Worm (Caenorhabditis elegans) whole organism, late embryonic: ENCODE results near the gene melo-3.

Experiments
- che-1 ChIP-seq: sonication (generic microtip); optimal IDR thresholded peaks from 2 replicates; lab custom pipeline; 2016; ENCODE audit warnings: mild to moderate bottlenecking, missing genetic modification characterization, missing compliant biosample characterization
- elt-2 ChIP-seq: sonication (generic microtip); optimal IDR thresholded peaks from 2 replicates; lab custom pipeline; 2016; ENCODE audit warnings: missing genetic modification reagents, missing genetic modification characterization, missing compliant biosample characterization
- pag-3 ChIP-seq: sonication (generic microtip); optimal IDR thresholded peaks from 2 replicates; lab custom pipeline; 2016; ENCODE audit warnings: missing compliant biosample characterization, missing genetic modification characterization, borderline replicate concordance
- pha-2 ChIP-seq: sonication (generic microtip); optimal IDR thresholded peaks from 2 replicates; lab custom pipeline; 2017; ENCODE audit warnings: mild to moderate bottlenecking, missing genetic modification characterization, missing compliant biosample characterization

DNA sequence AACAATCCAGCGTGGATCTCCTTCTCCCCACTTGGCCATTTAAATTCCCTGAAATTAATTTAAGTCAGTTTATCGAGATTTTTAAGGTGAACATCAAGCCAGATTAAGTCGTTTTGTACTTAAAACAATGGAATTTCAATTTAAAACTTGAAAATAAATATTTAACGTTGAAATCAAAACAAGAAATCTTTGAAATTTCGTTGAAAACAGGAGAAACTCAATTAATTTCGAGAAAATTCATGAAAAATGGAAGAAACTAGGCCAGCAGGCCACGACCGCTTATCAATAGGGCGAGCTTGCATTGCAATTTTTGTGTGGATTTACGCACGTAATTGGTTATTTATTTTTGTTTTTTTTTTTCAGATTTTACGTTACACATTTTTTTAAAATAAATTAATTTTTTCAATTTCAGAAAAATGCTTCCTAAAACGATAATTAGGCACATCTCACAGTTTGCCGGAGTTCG, 48.7 kb upstream of the melo-3 start, which contains the start of the genes ahsa-1 and C01G10.7:
- no peak for TF ChIP-seq che-1 (tag; lab: Kevin White, UChicago)
- no peak for TF ChIP-seq pag-3 (tag; lab: Kevin White, UChicago)
- peak; percentile 31 for TF ChIP-seq pha-2 (tag; lab: Kevin White, UChicago)
- TF ChIP-seq elt-2 (tag; lab: Kevin White, UChicago), result peak; percentile 76
